Worm (Caenorhabditis elegans) whole organism, young adult: ENCODE measurements around the gene srt-8.

Source experiments
- B0035.1 ChIP-seq: sonication (generic microtip); optimal IDR thresholded peaks from 2 replicates; lab custom pipeline; 2016; ENCODE audit warnings: missing genetic modification characterization, mild to moderate bottlenecking, missing compliant biosample characterization, missing genotype, missing genetic modification reagents
- F10E7.11 ChIP-seq: sonication (generic microtip); optimal IDR thresholded peaks from 2 replicates; lab custom pipeline; 2017; ENCODE audit warnings: mild to moderate bottlenecking, missing genetic modification characterization, moderate library complexity, missing compliant biosample characterization
- Y53F4B.3 ChIP-seq: fragments of 200-800 bp; sonication (Bioruptor generic); IDR thresholded peaks from 2 replicates; pipeline ENCODE4 v1.3.6; 2022; ENCODE audit warnings: missing genetic modification reagents, missing genetic modification characterization, missing compliant biosample characterization
- aptf-2 ChIP-seq: fragments of 200-800 bp; sonication (Bioruptor generic); conservative IDR thresholded peaks from 2 replicates; pipeline ENCODE4 v1.3.6; 2022; ENCODE audit warnings: missing genetic modification reagents, missing genetic modification characterization, missing compliant biosample characterization
- ceh-58 ChIP-seq: fragments of 200-800 bp; sonication (Bioruptor generic); IDR thresholded peaks from 2 replicates; pipeline ENCODE4 v1.3.6; 2022; ENCODE audit warnings: missing genetic modification characterization, missing compliant biosample characterization
- dpl-1 ChIP-seq: fragments of 150-350 bp; optimal IDR thresholded peaks from 2 replicates; lab custom pipeline; 2014; ENCODE audit warnings: missing biosample characterization, missing genetic modification reagents, missing genetic modification characterization
- ets-4 ChIP-seq: fragments of 200-800 bp; sonication (Bioruptor generic); optimal IDR thresholded peaks from 2 replicates; lab custom pipeline; 2018; ENCODE audit warnings: mild to moderate bottlenecking, missing genetic modification characterization, missing compliant biosample characterization
- mes-4 ChIP-seq: sonication (generic microtip); optimal IDR thresholded peaks from 2 replicates; lab custom pipeline; 2016; ENCODE audit warnings: missing genotype, missing genetic modification characterization, missing compliant biosample characterization
- nhr-27 ChIP-seq: fragments of 200-800 bp; sonication (Bioruptor generic); optimal IDR thresholded peaks from 2 replicates; lab custom pipeline; 2018; ENCODE audit warnings: mild to moderate bottlenecking, missing genetic modification characterization, moderate library complexity, missing compliant biosample characterization
- snpc-3.4 ChIP-seq: sonication (generic microtip); optimal IDR thresholded peaks from 2 replicates; lab custom pipeline; 2017; ENCODE audit warnings: missing genetic modification characterization, mild to moderate bottlenecking, missing compliant biosample characterization, antibody characterized with exemption, moderate library complexity, missing genotype, missing genetic modification reagents
- snpc-4 ChIP-seq, 5 experiments: fragments of 150-350 bp in 1 of 5; sonication (generic microtip) in 4 of 5; optimal IDR thresholded peaks; 2 replicates each; lab custom pipeline; 2014 to 2018; ENCODE audit warnings: missing genetic modification characterization in 5 of 5, missing biosample characterization in 3 of 5, antibody characterized with exemption in 2 of 5, mild to moderate bottlenecking in 2 of 5, missing compliant biosample characterization in 2 of 5, missing genotype in 2 of 5, moderate library complexity in 2 of 5, missing genetic modification reagents in 1 of 5
- somi-1 ChIP-seq: fragments of 200-800 bp; sonication (Bioruptor generic); optimal IDR thresholded peaks from 2 replicates; lab custom pipeline; 2018; ENCODE audit warnings: mild to moderate bottlenecking, missing genetic modification characterization, missing compliant biosample characterization
- tlf-1 ChIP-seq: fragments of 200-800 bp; sonication (Bioruptor generic); optimal IDR thresholded peaks from 2 replicates; lab custom pipeline; 2018; ENCODE audit warnings: mild to moderate bottlenecking, missing genetic modification characterization, missing compliant biosample characterization

ce11 chrV:3100527-3100926 is 14.2 kb downstream of the srt-8 start:
- TF ChIP-seq nhr-27 (no peak), B0035.1 (no peak), aptf-2 (GFP tag; lab: Robert Waterston, UW) (no peak), ets-4 (GFP tag; lab: Kevin White, UChicago) (no peak), tlf-1 (no peak), mes-4 (tag; lab: Kevin White, UChicago) (no peak), Y53F4B.3 (GFP tag; lab: Robert Waterston, UW) (no peak), F10E7.11 (tag; lab: Kevin White, UChicago) (no peak), snpc-3.4 (tag; lab: Kevin White, UChicago) (no peak), somi-1 (no peak), snpc-4 (GFP tag; optimal IDR thresholded peaks at IDR 0.05; lab: Kevin White, UChicago) (no peak), snpc-4 (tag; optimal IDR thresholded peaks at IDR 0.05; lab: Kevin White, UChicago) (peak in 1 of 4 experiments; percentile 53), ceh-58 (GFP tag; lab: Robert Waterston, UW) (no peak), dpl-1 (no peak)
